Worm (Caenorhabditis elegans) whole organism, early embryonic: Measurements from ENCODE around the gene mak-1.

Source experiments
- aly-1 ChIP-seq: sonication (generic microtip); optimal IDR thresholded peaks from 2 replicates; lab custom pipeline; 2016; ENCODE audit warnings: missing genetic modification characterization, missing compliant biosample characterization
- ama-1 ChIP-seq: fragments of 150-350 bp; optimal IDR thresholded peaks from 2 replicates; lab custom pipeline; 2014
- flt-1 ChIP-seq: fragments of 200-800 bp; sonication (Bioruptor generic); IDR thresholded peaks from 2 replicates; pipeline ENCODE4 v1.3.6; 2022; ENCODE audit warnings: missing genetic modification characterization, missing compliant biosample characterization
- hmg-4 ChIP-seq: fragments of 200-800 bp; sonication (Bioruptor generic); optimal IDR thresholded peaks from 2 replicates; lab custom pipeline; 2018; ENCODE audit warnings: mild to moderate bottlenecking, missing genetic modification characterization, missing compliant biosample characterization
- hnd-1 ChIP-seq: sonication (generic microtip); optimal IDR thresholded peaks from 2 replicates; lab custom pipeline; 2016; ENCODE audit warnings: missing genetic modification characterization, missing compliant biosample characterization
- sea-1 ChIP-seq: fragments of 200-800 bp; sonication (Bioruptor generic); conservative IDR thresholded peaks from 2 replicates; pipeline ENCODE4 v1.3.6; 2022; ENCODE audit warnings: missing genetic modification characterization, missing compliant biosample characterization
- tbx-37 ChIP-seq: fragments of 200-800 bp; sonication (Bioruptor generic); conservative IDR thresholded peaks from 2 replicates; pipeline ENCODE4 v1.3.6; 2022; ENCODE audit warnings: missing genetic modification reagents, missing genetic modification characterization, missing compliant biosample characterization

DNA sequence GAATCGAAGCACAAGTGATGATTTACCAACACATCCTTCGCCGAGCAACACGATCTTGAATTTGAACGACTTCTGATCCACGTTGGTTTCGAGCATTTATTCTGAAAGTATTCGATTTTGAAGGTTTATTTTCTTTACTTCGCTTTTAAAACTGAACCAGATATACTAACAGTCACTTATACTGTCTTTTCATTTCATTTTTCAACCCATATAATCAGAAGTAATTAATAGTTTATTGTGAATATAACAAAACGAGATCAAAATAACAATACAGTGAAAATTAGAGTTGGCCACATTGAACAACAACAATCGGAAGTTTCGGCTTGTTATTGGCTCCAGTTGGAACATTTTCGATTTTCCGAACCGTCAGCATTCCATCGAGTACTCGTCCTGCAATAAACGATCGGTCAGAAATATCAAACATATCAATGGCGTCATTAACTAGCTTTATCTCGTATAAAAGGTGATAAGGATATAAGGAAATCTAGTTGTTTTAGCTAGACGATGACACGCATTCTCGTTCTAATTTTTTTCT is 28.9 kb upstream of the mak-1 start, which contains the start of the genes rab-21 and T01B7.13:
- no peak for TF ChIP-seq tbx-37 (GFP tag; lab: Robert Waterston, UW)
- no peak for TF ChIP-seq aly-1 (tag; lab: Kevin White, UChicago)
- no peak for TF ChIP-seq ama-1 (lab: Kevin White, UChicago)
- TF ChIP-seq hnd-1 (tag; lab: Kevin White, UChicago), result no peak
- TF ChIP-seq sea-1, result no peak
- no peak for TF ChIP-seq flt-1 (GFP tag; lab: Robert Waterston, UW)
- TF ChIP-seq hmg-4 (GFP tag; lab: Kevin White, UChicago), result no peak
